Fruit fly (Drosophila melanogaster) whole organism, prepupa: ENCODE results near the gene CG2147.

ENCODE experiments used
- CG10631 ChIP-seq: fragments of 200-800 bp; sonication (Bioruptor generic); optimal IDR thresholded peaks from 2 replicates; lab custom pipeline; 2016; ENCODE audit warnings: missing biosample characterization, missing genetic modification characterization
- CG10669 ChIP-seq: fragments of 200-800 bp; sonication (Bioruptor generic); optimal IDR thresholded peaks from 3 replicates; lab custom pipeline; 2018; ENCODE audit warnings: missing biosample characterization, mild to moderate bottlenecking, missing genetic modification characterization, moderate library complexity
- CG11762 ChIP-seq: fragments of 200-800 bp; sonication (Bioruptor generic); optimal IDR thresholded peaks from 3 replicates; lab custom pipeline; 2016; ENCODE audit warnings: missing biosample characterization, missing genetic modification characterization; ENCODE audit not compliant: insufficient read depth
- CG11902 ChIP-seq: fragments of 200-800 bp; sonication (Bioruptor generic); optimal IDR thresholded peaks from 3 replicates; lab custom pipeline; 2016; ENCODE audit warnings: missing biosample characterization, missing genetic modification characterization
- CG15336 ChIP-seq: fragments of 200-800 bp; sonication (Bioruptor generic); IDR thresholded peaks from 2 replicates; pipeline ENCODE4 v1.3.6; 2022; ENCODE audit warnings: missing biosample characterization, missing genetic modification characterization
- CG1621 ChIP-seq: fragments of 200-800 bp; sonication (Bioruptor generic); optimal IDR thresholded peaks from 3 replicates; lab custom pipeline; 2018; ENCODE audit warnings: missing biosample characterization, mild to moderate bottlenecking, missing genetic modification characterization
- CG16779 ChIP-seq: fragments of 200-800 bp; sonication (Bioruptor generic); optimal IDR thresholded peaks from 3 replicates; lab custom pipeline; 2017; ENCODE audit warnings: missing biosample characterization, mild to moderate bottlenecking, missing genetic modification characterization
- CG3032 ChIP-seq: fragments of 200-800 bp; optimal IDR thresholded peaks from 2 replicates; lab custom pipeline; 2019; ENCODE audit warnings: missing biosample characterization, mild to moderate bottlenecking, missing genetic modification characterization, moderate library complexity
- CG31627 ChIP-seq: fragments of 200-800 bp; sonication (Bioruptor generic); optimal IDR thresholded peaks from 3 replicates; lab custom pipeline; 2016; ENCODE audit warnings: missing biosample characterization, missing genetic modification characterization
- CG32006 ChIP-seq: fragments of 200-800 bp; sonication (Bioruptor generic); optimal IDR thresholded peaks from 3 replicates; lab custom pipeline; 2017; ENCODE audit warnings: missing biosample characterization, mild to moderate bottlenecking, missing genetic modification characterization
- CG3919 ChIP-seq: fragments of 200-800 bp; sonication (Bioruptor generic); optimal IDR thresholded peaks from 3 replicates; lab custom pipeline; 2016; ENCODE audit warnings: missing biosample characterization, missing genetic modification characterization
- CG4318 ChIP-seq: fragments of 200-800 bp; sonication (Bioruptor generic); optimal IDR thresholded peaks from 3 replicates; lab custom pipeline; 2017; ENCODE audit warnings: missing biosample characterization, mild to moderate bottlenecking, missing genetic modification characterization
- CG6276 ChIP-seq: fragments of 200-800 bp; sonication (Bioruptor generic); optimal IDR thresholded peaks from 2 replicates; lab custom pipeline; 2017; ENCODE audit warnings: missing biosample characterization, mild to moderate bottlenecking, missing genetic modification characterization
- CG6854 ChIP-seq: fragments of 200-800 bp; sonication (Bioruptor generic); optimal IDR thresholded peaks from 2 replicates; lab custom pipeline; 2017; ENCODE audit warnings: missing biosample characterization, mild to moderate bottlenecking, missing genetic modification characterization
- CG8119 ChIP-seq: fragments of 200-800 bp; sonication (Bioruptor generic); IDR thresholded peaks from 3 replicates; pipeline ENCODE4 v1.3.6; 2022; ENCODE audit warnings: missing biosample characterization, missing genetic modification characterization
- CG8319 ChIP-seq: fragments of 200-800 bp; sonication (Bioruptor generic); optimal IDR thresholded peaks from 3 replicates; lab custom pipeline; 2016; ENCODE audit warnings: missing biosample characterization, missing genetic modification characterization
- CG8632 ChIP-seq: fragments of 200-800 bp; sonication (Bioruptor generic); optimal IDR thresholded peaks from 3 replicates; lab custom pipeline; 2016; ENCODE audit warnings: missing biosample characterization, missing genetic modification characterization
- CG9139 ChIP-seq: fragments of 200-800 bp; sonication (Bioruptor generic); optimal IDR thresholded peaks from 3 replicates; lab custom pipeline; 2017; ENCODE audit warnings: missing biosample characterization, mild to moderate bottlenecking, missing genetic modification characterization
- Eip75B ChIP-seq: fragments of 200-800 bp; sonication (Bioruptor generic); optimal IDR thresholded peaks from 3 replicates; lab custom pipeline; 2016; ENCODE audit warnings: missing biosample characterization, missing genetic modification characterization
- Eip93F ChIP-seq: fragments of 200-800 bp; sonication (Bioruptor generic); optimal IDR thresholded peaks from 2 replicates; lab custom pipeline; 2016; ENCODE audit warnings: missing biosample characterization, mild to moderate bottlenecking, missing genetic modification characterization
- Ets21C ChIP-seq: fragments of 200-800 bp; sonication (Bioruptor generic); optimal IDR thresholded peaks from 3 replicates; lab custom pipeline; 2016; ENCODE audit warnings: missing biosample characterization, missing genetic modification characterization
- Gug ChIP-seq: fragments of 200-800 bp; sonication (Bioruptor generic); IDR thresholded peaks from 2 replicates; pipeline ENCODE4 v1.3.6; 2022; ENCODE audit warnings: missing biosample characterization, missing genetic modification characterization
- Hr39 ChIP-seq: fragments of 200-800 bp; sonication (Bioruptor generic); optimal IDR thresholded peaks from 2 replicates; lab custom pipeline; 2016; ENCODE audit warnings: missing biosample characterization, missing genetic modification characterization
- Hr4 ChIP-seq: fragments of 200-800 bp; sonication (Bioruptor generic); optimal IDR thresholded peaks from 3 replicates; lab custom pipeline; 2016; ENCODE audit warnings: missing biosample characterization, missing genetic modification characterization
- Lpt ChIP-seq: fragments of 200-800 bp; sonication (Bioruptor generic); optimal IDR thresholded peaks from 3 replicates; lab custom pipeline; 2016; ENCODE audit warnings: missing biosample characterization, missing genetic modification characterization
- Met ChIP-seq: fragments of 200-800 bp; sonication (Bioruptor generic); optimal IDR thresholded peaks from 3 replicates; lab custom pipeline; 2016; ENCODE audit warnings: missing biosample characterization, missing genetic modification characterization
- Sox102F ChIP-seq: fragments of 200-800 bp; sonication (Bioruptor generic); optimal IDR thresholded peaks from 2 replicates; lab custom pipeline; 2016; ENCODE audit warnings: missing biosample characterization, mild to moderate bottlenecking, missing genetic modification characterization
- Sox14 ChIP-seq: fragments of 200-800 bp; sonication (Bioruptor generic); optimal IDR thresholded peaks from 3 replicates; lab custom pipeline; 2016; ENCODE audit warnings: missing biosample characterization, missing genetic modification characterization
- achi ChIP-seq: fragments of 200-800 bp; sonication (Bioruptor generic); optimal IDR thresholded peaks from 3 replicates; lab custom pipeline; 2016; ENCODE audit warnings: missing biosample characterization, missing genetic modification characterization
- acj6 ChIP-seq: fragments of 200-800 bp; sonication (Bioruptor generic); optimal IDR thresholded peaks from 3 replicates; lab custom pipeline; 2016; ENCODE audit warnings: missing biosample characterization, missing genetic modification characterization
- cyc ChIP-seq: fragments of 200-800 bp; sonication (Bioruptor generic); optimal IDR thresholded peaks from 3 replicates; lab custom pipeline; 2016; ENCODE audit warnings: missing biosample characterization, missing genetic modification characterization
- dsx ChIP-seq: fragments of 200-800 bp; optimal IDR thresholded peaks from 3 replicates; lab custom pipeline; 2019; ENCODE audit warnings: missing biosample characterization, mild to moderate bottlenecking, missing genetic modification characterization, moderate library complexity; ENCODE audit not compliant: poor library complexity, severe bottlenecking
- eg ChIP-seq: fragments of 200-800 bp; sonication (Bioruptor generic); IDR thresholded peaks from 3 replicates; pipeline ENCODE4 v1.3.6; 2022; ENCODE audit warnings: missing biosample characterization, missing genetic modification characterization
- esn ChIP-seq: fragments of 200-800 bp; sonication (Bioruptor generic); optimal IDR thresholded peaks from 2 replicates; lab custom pipeline; 2016; ENCODE audit warnings: missing biosample characterization, mild to moderate bottlenecking, missing genetic modification characterization, moderate library complexity
- fd59A ChIP-seq: fragments of 200-800 bp; sonication (Bioruptor generic); optimal IDR thresholded peaks from 2 replicates; lab custom pipeline; 2017; ENCODE audit warnings: missing biosample characterization, mild to moderate bottlenecking, missing genetic modification characterization, missing genetic modification reagents
- fd85E ChIP-seq: fragments of 200-800 bp; sonication (Bioruptor generic); optimal IDR thresholded peaks from 3 replicates; lab custom pipeline; 2016; ENCODE audit warnings: missing biosample characterization, missing genetic modification characterization
- fkh ChIP-seq: fragments of 200-800 bp; sonication (Bioruptor generic); optimal IDR thresholded peaks from 3 replicates; lab custom pipeline; 2017; ENCODE audit warnings: missing biosample characterization, mild to moderate bottlenecking, missing genetic modification characterization, moderate library complexity
- lz ChIP-seq: fragments of 200-800 bp; sonication (Bioruptor generic); optimal IDR thresholded peaks from 3 replicates; lab custom pipeline; 2016; ENCODE audit warnings: missing biosample characterization, missing genetic modification characterization
- net ChIP-seq: fragments of 200-800 bp; sonication (Bioruptor generic); optimal IDR thresholded peaks from 3 replicates; lab custom pipeline; 2016; ENCODE audit warnings: missing biosample characterization, missing genetic modification characterization
- pdm3 ChIP-seq: fragments of 200-800 bp; sonication (Bioruptor generic); optimal IDR thresholded peaks from 3 replicates; lab custom pipeline; 2016; ENCODE audit warnings: missing biosample characterization, missing genetic modification characterization
- salr ChIP-seq, 2 experiments: fragments of 200-800 bp; sonication (Bioruptor generic); optimal IDR thresholded peaks; 3 replicates each; lab custom pipeline; 2016 to 2018; ENCODE audit warnings: missing biosample characterization in 2 of 2, missing genetic modification characterization in 2 of 2, mild to moderate bottlenecking in 1 of 2
- ss ChIP-seq, 2 experiments: fragments of 200-800 bp; sonication (Bioruptor generic); optimal IDR thresholded peaks; 2 replicates in 1 of 2; 3 replicates in 1 of 2; lab custom pipeline; 2017 to 2018; ENCODE audit warnings: mild to moderate bottlenecking in 2 of 2, missing biosample characterization in 2 of 2, missing genetic modification characterization in 2 of 2, moderate library complexity in 1 of 2
- svp ChIP-seq: fragments of 200-800 bp; sonication (Bioruptor generic); peaks from one replicate; lab custom pipeline; 2016; ENCODE audit warnings: missing biosample characterization, missing genetic modification characterization
- topi ChIP-seq: fragments of 200-800 bp; sonication (Bioruptor generic); optimal IDR thresholded peaks from 3 replicates; lab custom pipeline; 2016; ENCODE audit warnings: missing biosample characterization, missing genetic modification characterization

Gene CG2147

dm6 chrX:8240431-8240830, at the start of gene CG2147:
TSS of gene CG2147 (plus strand) at chrX:8240684.
- TF ChIP-seq CG8319 (GFP tag; lab: Kevin White, UChicago) (no peak), fd59A (GFP tag; lab: Kevin White, UChicago) (no peak), CG4318 (no peak), esn (peak; percentile 22), Sox14 (GFP tag; lab: Kevin White, UChicago) (peak; percentile 29)

dm6 chrX:8192191-8192590, 48.3 kb upstream of the CG2147 start:
- TF ChIP-seq CG32006 (no peak), fd85E (GFP tag; lab: Kevin White, UChicago) (no peak), topi (GFP tag; lab: Kevin White, UChicago) (no peak), achi (GFP tag; lab: Kevin White, UChicago) (no peak), CG31627 (GFP tag; lab: Kevin White, UChicago) (no peak), CG4318 (no peak), Lpt (GFP tag; lab: Kevin White, UChicago) (no peak), cyc (GFP tag; lab: Kevin White, UChicago) (no peak), CG10631 (GFP tag; lab: Kevin White, UChicago) (no peak), Sox102F (GFP tag; lab: Kevin White, UChicago) (no peak), CG3032 (no peak), Met (GFP tag; lab: Kevin White, UChicago) (no peak), CG3919 (GFP tag; lab: Kevin White, UChicago) (no peak), CG6276 (GFP tag; lab: Kevin White, UChicago) (no peak), CG10669 (no peak), CG11762 (GFP tag; lab: Kevin White, UChicago) (no peak)

DNA sequence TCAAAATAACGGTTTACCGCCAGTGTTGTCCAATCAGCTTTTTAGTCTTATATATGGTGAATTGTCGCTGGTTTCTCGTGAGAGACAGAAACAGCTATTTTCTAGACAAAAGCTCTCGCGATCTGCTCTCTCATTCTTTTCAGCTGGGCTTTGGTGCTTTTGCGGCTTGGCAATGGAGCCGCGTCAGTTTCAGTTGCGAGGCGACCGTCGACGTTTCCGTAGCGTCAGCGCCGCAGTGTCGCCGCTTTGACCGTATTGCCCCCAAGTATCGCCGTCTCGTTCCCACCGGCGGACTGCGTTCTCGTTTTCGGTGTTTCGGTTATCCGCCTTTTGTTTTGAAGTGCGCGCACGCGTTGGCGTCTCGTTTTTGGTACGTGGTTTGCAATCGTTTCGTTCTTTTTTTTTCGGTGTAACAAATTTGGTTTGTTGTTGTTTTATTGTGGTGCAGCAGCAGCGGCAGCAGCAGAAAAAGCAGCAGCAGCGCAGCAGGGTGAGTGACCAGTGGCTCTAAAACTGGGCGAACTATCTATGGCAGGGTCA, 47.4 kb upstream of the CG2147 start:
- no peak for TF ChIP-seq CG11902 (GFP tag; lab: Kevin White, UChicago)
- TF ChIP-seq CG11762 (GFP tag; lab: Kevin White, UChicago) = no peak
- TF ChIP-seq CG3919 (GFP tag; lab: Kevin White, UChicago) = peak; percentile 37
- no peak for TF ChIP-seq CG8319 (GFP tag; lab: Kevin White, UChicago)
- TF ChIP-seq Gug (GFP tag; lab: Robert Waterston, UW) = no peak
- TF ChIP-seq CG15336 (GFP tag; lab: Robert Waterston, UW) = peak; percentile 7; the same call in 1 of the 2 replicates
- no peak for TF ChIP-seq CG32006
- peak; percentile 47 for TF ChIP-seq Sox102F (GFP tag; lab: Kevin White, UChicago)
- TF ChIP-seq fd85E (GFP tag; lab: Kevin White, UChicago) = no peak
- TF ChIP-seq CG3032 = no peak
- no peak for TF ChIP-seq acj6 (GFP tag; lab: Kevin White, UChicago)
- no peak for TF ChIP-seq achi (GFP tag; lab: Kevin White, UChicago)
- peak; percentile 48 for TF ChIP-seq CG6854 (GFP tag; lab: Kevin White, UChicago)
- TF ChIP-seq Sox14 (GFP tag; lab: Kevin White, UChicago) = peak; percentile 30
- no peak for TF ChIP-seq net (GFP tag; lab: Kevin White, UChicago)
- no peak for TF ChIP-seq pdm3 (GFP tag; lab: Kevin White, UChicago)
- TF ChIP-seq Ets21C (GFP tag; lab: Kevin White, UChicago) = peak; percentile 1
- no peak for TF ChIP-seq CG16779 (tag; lab: Kevin White, UChicago)
- TF ChIP-seq Hr4 (GFP tag; lab: Kevin White, UChicago) = no peak
- peak; percentile 13 to 39 for TF ChIP-seq ss (GFP tag; optimal IDR thresholded peaks at IDR 0.05; lab: Kevin White, UChicago)
- TF ChIP-seq CG9139 (GFP tag; lab: Kevin White, UChicago) = peak; percentile 53
- TF ChIP-seq dsx = no peak
- peak; percentile 98 for TF ChIP-seq svp (GFP tag; lab: Kevin White, UChicago)
- TF ChIP-seq CG8632 (GFP tag; lab: Kevin White, UChicago) = no peak
- TF ChIP-seq esn = peak; percentile 46
- peak; percentile 19 for TF ChIP-seq topi (GFP tag; lab: Kevin White, UChicago)
- TF ChIP-seq CG4318 = no peak
- TF ChIP-seq cyc (GFP tag; lab: Kevin White, UChicago) = peak; percentile 22
- TF ChIP-seq Eip75B (GFP tag; lab: Kevin White, UChicago) = no peak
- TF ChIP-seq CG8119 (GFP tag; lab: Robert Waterston, UW) = no peak
- TF ChIP-seq CG10631 (GFP tag; lab: Kevin White, UChicago) = no peak
- peak; percentile 11 for TF ChIP-seq lz (GFP tag; lab: Kevin White, UChicago)
- no peak for TF ChIP-seq Eip93F
- TF ChIP-seq CG1621 (tag; lab: Kevin White, UChicago) = peak; percentile 87
- TF ChIP-seq salr (GFP tag; optimal IDR thresholded peaks at IDR 0.05; lab: Kevin White, UChicago) = no peak
- TF ChIP-seq Met (GFP tag; lab: Kevin White, UChicago) = peak; percentile 39
- peak; percentile 22 for TF ChIP-seq fkh (GFP tag; lab: Kevin White, UChicago)
- TF ChIP-seq CG10669 = peak; percentile 62
- peak; percentile 61; the same call in 1 of the 3 replicates for TF ChIP-seq eg (GFP tag; lab: Robert Waterston, UW)
- TF ChIP-seq Lpt (GFP tag; lab: Kevin White, UChicago) = peak; percentile 32
- no peak for TF ChIP-seq Hr39 (GFP tag; lab: Kevin White, UChicago)
